Fruit fly (Drosophila melanogaster) whole organism, adult: ENCODE results near the gene CG42693.

Source experiments
- CG11617 ChIP-seq: fragments of 200-800 bp; sonication (Bioruptor generic); optimal IDR thresholded peaks from 2 replicates; lab custom pipeline; 2017; ENCODE audit warnings: mild to moderate bottlenecking, missing biosample characterization, missing genetic modification reagents, missing genetic modification characterization
- CG12768 ChIP-seq: fragments of 200-800 bp; sonication (Bioruptor generic); optimal IDR thresholded peaks from 2 replicates; lab custom pipeline; 2017; ENCODE audit warnings: missing biosample characterization, missing genetic modification characterization, mild to moderate bottlenecking, moderate library complexity, missing genetic modification reagents
- CG14711 ChIP-seq: fragments of 200-800 bp; sonication (Bioruptor generic); optimal IDR thresholded peaks from 2 replicates; lab custom pipeline; 2018; ENCODE audit warnings: missing biosample characterization, mild to moderate bottlenecking, missing genetic modification characterization, moderate library complexity
- CG1620 ChIP-seq: fragments of 200-800 bp; sonication (Bioruptor generic); optimal IDR thresholded peaks from 2 replicates; lab custom pipeline; 2016; ENCODE audit warnings: missing biosample characterization, missing genetic modification characterization
- CG33017 ChIP-seq: fragments of 200-800 bp; sonication (Bioruptor generic); optimal IDR thresholded peaks from 2 replicates; lab custom pipeline; 2018; ENCODE audit warnings: missing biosample characterization, mild to moderate bottlenecking, missing genetic modification characterization, moderate library complexity
- CG5204 ChIP-seq: fragments of 200-800 bp; sonication (Bioruptor generic); optimal IDR thresholded peaks from 2 replicates; lab custom pipeline; 2016; ENCODE audit warnings: missing biosample characterization, missing genetic modification characterization
- CG7045 ChIP-seq: fragments of 200-800 bp; sonication (Bioruptor generic); optimal IDR thresholded peaks from 2 replicates; lab custom pipeline; 2017; ENCODE audit warnings: missing biosample characterization, mild to moderate bottlenecking, missing genetic modification characterization
- CG7101 ChIP-seq: fragments of 200-800 bp; sonication (Bioruptor generic); optimal IDR thresholded peaks from 2 replicates; lab custom pipeline; 2018; ENCODE audit warnings: missing biosample characterization, mild to moderate bottlenecking, missing genetic modification characterization, moderate library complexity
- Clk ChIP-seq: fragments of 200-800 bp; sonication (Bioruptor generic); optimal IDR thresholded peaks from 2 replicates; lab custom pipeline; 2017; ENCODE audit warnings: missing biosample characterization, missing genetic modification characterization
- Crg-1 ChIP-seq: fragments of 200-800 bp; sonication (Bioruptor generic); optimal IDR thresholded peaks from 2 replicates; lab custom pipeline; 2016; ENCODE audit warnings: missing biosample characterization, missing genetic modification characterization
- Hr96 ChIP-seq: fragments of 200-800 bp; sonication (Bioruptor generic); optimal IDR thresholded peaks from 2 replicates; lab custom pipeline; 2016; ENCODE audit warnings: missing biosample characterization, missing genetic modification characterization
- Mnt ChIP-seq: fragments of 200-800 bp; sonication (Bioruptor generic); optimal IDR thresholded peaks from 2 replicates; lab custom pipeline; 2016; ENCODE audit warnings: missing biosample characterization, mild to moderate bottlenecking, missing genetic modification characterization
- bab1 ChIP-seq: fragments of 200-800 bp; sonication (Bioruptor generic); optimal IDR thresholded peaks from 3 replicates; lab custom pipeline; 2019; ENCODE audit warnings: missing biosample characterization, mild to moderate bottlenecking, missing genetic modification characterization, moderate library complexity
- cic ChIP-seq: fragments of 200-800 bp; sonication (Bioruptor generic); optimal IDR thresholded peaks from 2 replicates; lab custom pipeline; 2017; ENCODE audit warnings: missing biosample characterization, mild to moderate bottlenecking, missing genetic modification characterization, moderate library complexity
- cnc ChIP-seq, 2 experiments: fragments of >200 bp; optimal IDR thresholded peaks; 2 replicates each; lab custom pipeline; 2017
- kay ChIP-seq: fragments of 200-800 bp; sonication (Bioruptor generic); peaks from one replicate; lab custom pipeline; 2016; ENCODE audit warnings: missing biosample characterization, missing genetic modification characterization, borderline replicate concordance
- ovo ChIP-seq: fragments of 200-800 bp; sonication (Bioruptor generic); optimal IDR thresholded peaks from 2 replicates; lab custom pipeline; 2016; ENCODE audit warnings: missing biosample characterization, missing genetic modification characterization
- pad ChIP-seq: fragments of 200-800 bp; sonication (Bioruptor generic); optimal IDR thresholded peaks from 3 replicates; lab custom pipeline; 2017; ENCODE audit warnings: missing biosample characterization, missing genetic modification characterization, mild to moderate bottlenecking, moderate library complexity, missing genetic modification reagents
- tj ChIP-seq: fragments of 200-800 bp; sonication (Bioruptor generic); optimal IDR thresholded peaks from 3 replicates; lab custom pipeline; 2017; ENCODE audit warnings: missing biosample characterization, mild to moderate bottlenecking, missing genetic modification characterization, moderate library complexity
- toe ChIP-seq: fragments of 200-800 bp; sonication (Bioruptor generic); optimal IDR thresholded peaks from 2 replicates; lab custom pipeline; 2016; ENCODE audit warnings: missing biosample characterization, missing genetic modification characterization

CG42693 gene

dm6 chr3R:31727773-31728172, 19.6 kb upstream of the CG42693 start:
- TF ChIP-seq kay (GFP tag; lab: Kevin White, UChicago): no peak
- TF ChIP-seq CG11617: no peak
- no peak for TF ChIP-seq cic (GFP tag; lab: Kevin White, UChicago)
- no peak for TF ChIP-seq bab1 (GFP tag; lab: Kevin White, UChicago)
- TF ChIP-seq Clk (GFP tag; lab: Kevin White, UChicago): no peak
- no peak for TF ChIP-seq pad
- TF ChIP-seq tj (GFP tag; lab: Kevin White, UChicago): no peak
- TF ChIP-seq CG7045 (GFP tag; lab: Kevin White, UChicago): no peak
- TF ChIP-seq ovo (GFP tag; lab: Kevin White, UChicago): no peak
- TF ChIP-seq CG12768 (GFP tag; lab: Kevin White, UChicago): no peak
- no peak for TF ChIP-seq toe (GFP tag; lab: Kevin White, UChicago)
- TF ChIP-seq CG1620 (GFP tag; lab: Kevin White, UChicago): no peak
- TF ChIP-seq Crg-1: no peak
- TF ChIP-seq cnc (optimal IDR thresholded peaks at IDR 0.05; lab: Kevin White, UChicago): no peak
- TF ChIP-seq Mnt (GFP tag; lab: Kevin White, UChicago): no peak
- no peak for TF ChIP-seq CG14711 (tag; lab: Kevin White, UChicago)
- no peak for TF ChIP-seq CG33017 (tag; lab: Kevin White, UChicago)
- no peak for TF ChIP-seq CG5204 (GFP tag; lab: Kevin White, UChicago)
- no peak for TF ChIP-seq CG7101

- no peak for TF ChIP-seq cic (GFP tag; lab: Kevin White, UChicago)
- no peak for TF ChIP-seq toe (GFP tag; lab: Kevin White, UChicago)
- TF ChIP-seq Hr96: no peak
- TF ChIP-seq CG11617: no peak
- TF ChIP-seq Clk (GFP tag; lab: Kevin White, UChicago): no peak
- no peak for TF ChIP-seq CG1620 (GFP tag; lab: Kevin White, UChicago)
- TF ChIP-seq bab1 (GFP tag; lab: Kevin White, UChicago): no peak
- no peak for TF ChIP-seq Crg-1
- no peak for TF ChIP-seq CG7101
- no peak for TF ChIP-seq CG5204 (GFP tag; lab: Kevin White, UChicago)
- no peak for TF ChIP-seq CG14711 (tag; lab: Kevin White, UChicago)
- TF ChIP-seq cnc (optimal IDR thresholded peaks at IDR 0.05; lab: Kevin White, UChicago): no peak
Observed at dm6 chr3R:31726286-31726685, 18.1 kb upstream of the CG42693 start.

dm6 chr3R:31725486-31726227, 17.5 kb upstream of the CG42693 start:
- TF ChIP-seq CG1620 (GFP tag; lab: Kevin White, UChicago) (no peak), CG12768 (GFP tag; lab: Kevin White, UChicago) (peak; percentile 61), pad (peak; percentile 91), cic (GFP tag; lab: Kevin White, UChicago) (peak; percentile 66), CG11617 (peak; percentile 12), CG33017 (tag; lab: Kevin White, UChicago) (peak; percentile 32), ovo (GFP tag; lab: Kevin White, UChicago) (peak; percentile 68), toe (GFP tag; lab: Kevin White, UChicago) (peak; percentile 70), CG7101 (peak; percentile 6), CG5204 (GFP tag; lab: Kevin White, UChicago) (no peak), tj (GFP tag; lab: Kevin White, UChicago) (peak; percentile 23)

DNA sequence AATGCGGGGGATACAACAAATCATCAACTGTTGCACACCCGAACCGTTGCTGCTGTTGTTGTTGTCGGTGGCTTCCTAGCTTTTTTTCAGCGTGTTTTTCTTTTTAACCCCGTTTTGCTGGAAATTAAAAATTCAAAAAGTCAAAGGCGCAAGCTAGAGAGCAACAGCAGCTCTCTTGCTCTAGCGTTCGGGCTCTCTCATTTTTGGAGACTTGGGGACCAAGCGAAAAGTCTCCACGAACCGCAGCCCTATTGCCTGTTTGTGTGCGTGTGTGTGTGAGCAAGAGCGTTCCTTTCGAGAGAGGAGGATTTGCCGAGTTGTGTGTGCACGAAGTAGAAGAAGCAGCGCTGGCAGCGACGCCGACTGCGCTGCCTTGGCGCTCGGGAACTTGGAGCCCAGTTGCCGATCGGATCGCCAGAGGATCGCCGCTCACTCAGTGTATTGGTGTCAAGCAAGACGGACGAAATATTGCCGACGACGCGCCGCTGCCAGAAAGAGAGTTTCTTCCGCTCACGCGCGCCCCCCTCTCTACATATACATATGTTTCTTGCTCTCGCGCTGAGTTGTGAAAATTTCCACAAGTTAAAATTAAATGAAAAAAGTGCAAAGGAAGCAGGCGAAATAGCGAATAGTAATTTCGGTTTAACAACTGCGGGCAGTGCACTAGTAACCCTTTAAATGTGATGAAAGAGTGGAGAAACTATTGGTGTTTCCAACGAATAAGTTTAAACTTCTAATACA, 16.6 kb upstream of the CG42693 start:
- TF ChIP-seq CG7101 (no peak), CG5204 (GFP tag; lab: Kevin White, UChicago) (no peak), ovo (GFP tag; lab: Kevin White, UChicago) (no peak), Mnt (GFP tag; lab: Kevin White, UChicago) (no peak), CG33017 (tag; lab: Kevin White, UChicago) (no peak), pad (peak; percentile 36), tj (GFP tag; lab: Kevin White, UChicago) (peak; percentile 73), CG11617 (no peak), bab1 (GFP tag; lab: Kevin White, UChicago) (peak; percentile 37), CG12768 (GFP tag; lab: Kevin White, UChicago) (no peak), Hr96 (no peak), toe (GFP tag; lab: Kevin White, UChicago) (no peak), CG7045 (GFP tag; lab: Kevin White, UChicago) (no peak), Clk (GFP tag; lab: Kevin White, UChicago) (no peak), cic (GFP tag; lab: Kevin White, UChicago) (no peak)

DNA sequence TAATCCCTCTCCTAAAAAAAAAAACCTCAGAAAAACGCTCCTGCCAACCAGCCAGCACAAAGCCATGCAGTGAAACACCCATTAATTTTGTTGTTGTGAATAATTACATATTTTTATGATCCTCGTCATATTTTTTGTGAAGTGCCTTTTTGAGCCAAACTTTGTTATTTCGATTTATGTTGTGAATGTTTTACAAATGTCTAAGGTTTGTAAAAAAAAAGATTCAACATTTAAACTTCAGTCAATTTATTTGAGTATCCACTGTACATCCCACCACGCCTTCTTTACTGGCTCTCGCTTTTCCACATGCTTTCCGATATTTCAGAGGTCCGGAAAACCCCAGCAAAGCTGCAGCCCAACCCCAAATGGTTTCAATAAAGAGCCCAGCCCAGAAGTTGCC, 16.0 kb upstream of the CG42693 start:
- TF ChIP-seq toe (GFP tag; lab: Kevin White, UChicago) (no peak), pad (no peak), cic (GFP tag; lab: Kevin White, UChicago) (no peak), CG12768 (GFP tag; lab: Kevin White, UChicago) (no peak), kay (GFP tag; lab: Kevin White, UChicago) (peak; percentile 32)
